Fruit fly (Drosophila melanogaster) whole organism, embryonic: ENCODE data around the gene Hsp110.

Experiments
- CG10543 ChIP-seq: fragments of 200-800 bp; sonication (Bioruptor generic); optimal IDR thresholded peaks from 3 replicates; lab custom pipeline; 2017; ENCODE audit warnings: missing biosample characterization, mild to moderate bottlenecking, missing genetic modification characterization, moderate library complexity
- CG11093 ChIP-seq: fragments of 200-800 bp; sonication (Bioruptor generic); IDR thresholded peaks from 3 replicates; pipeline ENCODE4 v1.3.6; 2022; ENCODE audit warnings: missing biosample characterization, missing genetic modification characterization
- CG11247 ChIP-seq: fragments of 200-800 bp; sonication (Bioruptor generic); IDR thresholded peaks from 2 replicates; pipeline ENCODE4 v1.3.6; 2022; ENCODE audit warnings: missing biosample characterization, missing genetic modification characterization
- CG13296 ChIP-seq: fragments of 200-800 bp; sonication (Bioruptor generic); optimal IDR thresholded peaks from 3 replicates; lab custom pipeline; 2018; ENCODE audit warnings: missing biosample characterization, mild to moderate bottlenecking, missing genetic modification characterization
- CG14667 ChIP-seq: fragments of 200-800 bp; sonication (Bioruptor generic); IDR thresholded peaks from 2 replicates; pipeline ENCODE4 v1.3.6; 2022; ENCODE audit warnings: missing biosample characterization, missing genetic modification characterization
- CG1529 ChIP-seq: fragments of 200-800 bp; sonication (Bioruptor generic); optimal IDR thresholded peaks from 3 replicates; lab custom pipeline; 2018; ENCODE audit warnings: missing biosample characterization, missing genetic modification characterization
- CG17361 ChIP-seq: fragments of 200-800 bp; sonication (Bioruptor generic); IDR thresholded peaks from 3 replicates; pipeline ENCODE4 v1.3.6; 2022; ENCODE audit warnings: missing biosample characterization, missing genetic modification characterization
- CG2678 ChIP-seq: fragments of 200-800 bp; sonication (Bioruptor generic); optimal IDR thresholded peaks from 3 replicates; lab custom pipeline; 2019; ENCODE audit warnings: missing biosample characterization, mild to moderate bottlenecking, missing genetic modification characterization, moderate library complexity
- CG2889 ChIP-seq: fragments of 200-800 bp; sonication (Bioruptor generic); IDR thresholded peaks from 3 replicates; pipeline ENCODE4 v1.3.6; 2022; ENCODE audit warnings: missing biosample characterization, missing genetic modification characterization
- CG3847 ChIP-seq: fragments of 200-800 bp; sonication (Bioruptor generic); IDR thresholded peaks from 2 replicates; pipeline ENCODE4 v1.3.6; 2022; ENCODE audit warnings: missing biosample characterization, missing genetic modification characterization
- CG6175 ChIP-seq: fragments of 200-800 bp; sonication (Bioruptor generic); IDR thresholded peaks from 3 replicates; pipeline ENCODE4 v1.3.6; 2022; ENCODE audit warnings: missing biosample characterization, missing genetic modification characterization
- CG7372 ChIP-seq: fragments of 200-800 bp; sonication (Bioruptor generic); IDR thresholded peaks from 2 replicates; pipeline ENCODE4 v1.3.6; 2022; ENCODE audit warnings: missing biosample characterization, missing genetic modification characterization
- CG9609 ChIP-seq: fragments of 200-800 bp; sonication (Bioruptor generic); optimal IDR thresholded peaks from 3 replicates; lab custom pipeline; 2016; ENCODE audit warnings: missing biosample characterization, missing genetic modification characterization
- CG9817 ChIP-seq: fragments of 200-800 bp; sonication (Bioruptor generic); optimal IDR thresholded peaks from 2 replicates; lab custom pipeline; 2018; ENCODE audit warnings: missing biosample characterization, mild to moderate bottlenecking, missing genetic modification characterization, moderate library complexity
- CrebB ChIP-seq: fragments of 200-800 bp; sonication (Bioruptor generic); optimal IDR thresholded peaks from 3 replicates; lab custom pipeline; 2018; ENCODE audit warnings: missing biosample characterization, mild to moderate bottlenecking, missing genetic modification characterization
- Dip3 ChIP-seq: fragments of 200-800 bp; sonication (Bioruptor generic); optimal IDR thresholded peaks from 3 replicates; lab custom pipeline; 2016; ENCODE audit warnings: missing biosample characterization, missing genetic modification characterization
- Lpt ChIP-seq: fragments of >200 bp; optimal IDR thresholded peaks from 2 replicates; lab custom pipeline; 2018; ENCODE audit warnings: missing biosample characterization, missing genetic modification characterization
- Meics ChIP-seq: fragments of 200-800 bp; sonication (Bioruptor generic); optimal IDR thresholded peaks from 2 replicates; lab custom pipeline; 2017; ENCODE audit warnings: missing biosample characterization, mild to moderate bottlenecking, missing genetic modification characterization
- NC2α ChIP-seq: fragments of 200-800 bp; sonication (Bioruptor generic); optimal IDR thresholded peaks from 2 replicates; lab custom pipeline; 2016; ENCODE audit warnings: missing biosample characterization, missing genetic modification characterization
- NFAT ChIP-seq: fragments of 200-800 bp; sonication (Bioruptor generic); IDR thresholded peaks from 2 replicates; pipeline ENCODE4 v1.3.6; 2022; ENCODE audit warnings: missing biosample characterization, missing genetic modification characterization
- NK7.1 ChIP-seq: fragments of 200-800 bp; sonication (Bioruptor generic); optimal IDR thresholded peaks from 3 replicates; lab custom pipeline; 2016; ENCODE audit warnings: missing biosample characterization, missing genetic modification characterization
- Nf-YB ChIP-seq: fragments of 200-800 bp; sonication (Bioruptor generic); optimal IDR thresholded peaks from 3 replicates; lab custom pipeline; 2019; ENCODE audit warnings: missing biosample characterization, mild to moderate bottlenecking, missing genetic modification characterization, moderate library complexity
- PHDP ChIP-seq: fragments of 200-800 bp; sonication (Bioruptor generic); optimal IDR thresholded peaks from 3 replicates; lab custom pipeline; 2018; ENCODE audit warnings: missing biosample characterization, mild to moderate bottlenecking, missing genetic modification characterization, moderate library complexity
- Rx ChIP-seq: fragments of 200-800 bp; sonication (Bioruptor generic); IDR thresholded peaks from 2 replicates; pipeline ENCODE4 v1.3.6; 2022; ENCODE audit warnings: missing biosample characterization, missing genetic modification characterization
- Sry-δ ChIP-seq: fragments of 200-800 bp; sonication (Bioruptor generic); optimal IDR thresholded peaks from 2 replicates; lab custom pipeline; 2016; ENCODE audit warnings: missing biosample characterization, missing genetic modification characterization
- Ssrp ChIP-seq: fragments of 200-800 bp; sonication (Bioruptor generic); optimal IDR thresholded peaks from 2 replicates; lab custom pipeline; 2018; ENCODE audit warnings: missing biosample characterization, mild to moderate bottlenecking, missing genetic modification characterization, moderate library complexity
- cato ChIP-seq: fragments of 200-800 bp; sonication (Bioruptor generic); optimal IDR thresholded peaks from 2 replicates; lab custom pipeline; 2016; ENCODE audit warnings: missing biosample characterization, missing genetic modification characterization, borderline replicate concordance
- crc ChIP-seq: fragments of 200-800 bp; sonication (Bioruptor generic); optimal IDR thresholded peaks from 2 replicates; lab custom pipeline; 2016; ENCODE audit warnings: missing biosample characterization, missing genetic modification characterization
- crol ChIP-seq: fragments of 200-800 bp; sonication (Bioruptor generic); IDR thresholded peaks from 2 replicates; pipeline ENCODE4 v1.3.6; 2022; ENCODE audit warnings: missing biosample characterization, missing genetic modification characterization
- cwo ChIP-seq: fragments of 200-800 bp; sonication (Bioruptor generic); optimal IDR thresholded peaks from 3 replicates; lab custom pipeline; 2017; ENCODE audit warnings: missing biosample characterization, missing genetic modification characterization, mild to moderate bottlenecking, moderate library complexity, missing genetic modification reagents
- dpn ChIP-seq, 2 experiments: fragments of 200-800 bp; sonication (Bioruptor generic); optimal IDR thresholded peaks; 3 replicates each; lab custom pipeline; 2016; ENCODE audit warnings: missing biosample characterization in 2 of 2, missing genetic modification characterization in 2 of 2
- emc ChIP-seq: fragments of 200-800 bp; sonication (Bioruptor generic); optimal IDR thresholded peaks from 2 replicates; lab custom pipeline; 2016; ENCODE audit warnings: missing biosample characterization, missing genetic modification characterization
- exex ChIP-seq: fragments of 200-800 bp; sonication (Bioruptor generic); optimal IDR thresholded peaks from 4 replicates; lab custom pipeline; 2018; ENCODE audit warnings: missing biosample characterization, mild to moderate bottlenecking, missing genetic modification characterization, moderate library complexity
- fu2 ChIP-seq: fragments of 200-800 bp; sonication (Bioruptor generic); optimal IDR thresholded peaks from 2 replicates; lab custom pipeline; 2016; ENCODE audit warnings: missing biosample characterization, missing genetic modification characterization
- gcm2 ChIP-seq: fragments of 200-800 bp; sonication (Bioruptor generic); optimal IDR thresholded peaks from 2 replicates; lab custom pipeline; 2016; ENCODE audit warnings: missing biosample characterization, missing genetic modification characterization
- jigr1 ChIP-seq: fragments of 200-800 bp; sonication (Bioruptor generic); IDR thresholded peaks from 3 replicates; pipeline ENCODE4 v1.3.6; 2022; ENCODE audit warnings: missing biosample characterization, missing genetic modification characterization
- kay ChIP-seq: fragments of 200-800 bp; sonication (Bioruptor generic); optimal IDR thresholded peaks from 2 replicates; lab custom pipeline; 2016; ENCODE audit warnings: missing biosample characterization, missing genetic modification characterization
- knrl ChIP-seq: fragments of 200-800 bp; sonication (Bioruptor generic); IDR thresholded peaks from 3 replicates; pipeline ENCODE4 v1.3.6; 2022; ENCODE audit warnings: missing biosample characterization, missing genetic modification characterization; ENCODE audit not compliant: partially characterized antibody
- lbe ChIP-seq: fragments of 200-800 bp; sonication (Bioruptor generic); optimal IDR thresholded peaks from 2 replicates; lab custom pipeline; 2016; ENCODE audit warnings: missing biosample characterization, mild to moderate bottlenecking, missing genetic modification characterization
- lola ChIP-seq, 3 experiments: fragments of >200 bp in 2 of 3; fragments of 200-800 bp in 1 of 3; sonication (Bioruptor generic) in 1 of 3; optimal IDR thresholded peaks; 2 replicates each; lab custom pipeline; 2017 to 2019; ENCODE audit warnings: missing biosample characterization in 3 of 3, missing genetic modification characterization in 3 of 3, mild to moderate bottlenecking in 1 of 3, moderate library complexity in 1 of 3
- lov ChIP-seq, 2 experiments: fragments of 200-800 bp in 1 of 2; fragments of >200 bp in 1 of 2; sonication (Bioruptor generic) in 1 of 2; IDR thresholded peaks in 1 of 2; optimal IDR thresholded peaks in 1 of 2; 2 replicates in 1 of 2; 3 replicates in 1 of 2; pipeline versions ENCODE4 v1.3.6 to Lab custom; 2017 to 2022; ENCODE audit warnings: missing biosample characterization in 1 of 2, missing genetic modification characterization in 1 of 2
- nerfin-2 ChIP-seq: fragments of 200-800 bp; sonication (Bioruptor generic); IDR thresholded peaks from 2 replicates; pipeline ENCODE4 v1.3.6; 2022; ENCODE audit warnings: missing biosample characterization, missing genetic modification characterization; ENCODE audit not compliant: partially characterized antibody
- prd ChIP-seq, 3 experiments: fragments of >200 bp in 2 of 3; fragments of 200-800 bp in 1 of 3; sonication (Bioruptor generic) in 1 of 3; optimal IDR thresholded peaks in 2 of 3; IDR thresholded peaks in 1 of 3; 2 replicates in 2 of 3; 3 replicates in 1 of 3; pipeline versions ENCODE4 v1.3.6 to Lab custom; 2017 to 2022; ENCODE audit warnings: missing biosample characterization in 1 of 3, missing genetic modification characterization in 1 of 3
- rib ChIP-seq: fragments of 200-800 bp; sonication (Bioruptor generic); IDR thresholded peaks from 2 replicates; pipeline ENCODE4 v1.3.6; 2022; ENCODE audit warnings: missing biosample characterization, missing genetic modification characterization
- sc ChIP-seq, 3 experiments: fragments of >200 bp in 2 of 3; fragments of 200-800 bp in 1 of 3; sonication (Bioruptor generic) in 1 of 3; optimal IDR thresholded peaks; 2 replicates in 2 of 3; 3 replicates in 1 of 3; lab custom pipeline; 2017; ENCODE audit warnings: mild to moderate bottlenecking in 1 of 3, missing biosample characterization in 1 of 3, missing genetic modification characterization in 1 of 3, missing genetic modification reagents in 1 of 3
- seq ChIP-seq: fragments of 200-800 bp; sonication (Bioruptor generic); IDR thresholded peaks from 2 replicates; pipeline ENCODE4 v1.3.6; 2022; ENCODE audit warnings: missing biosample characterization, missing genetic modification characterization
- sr ChIP-seq: fragments of 200-800 bp; sonication (Bioruptor generic); IDR thresholded peaks from 3 replicates; pipeline ENCODE4 v1.3.6; 2022; ENCODE audit warnings: missing biosample characterization, missing genetic modification characterization
- stc ChIP-seq: fragments of 200-800 bp; sonication (Bioruptor generic); IDR thresholded peaks from 2 replicates; pipeline ENCODE4 v1.3.6; 2022; ENCODE audit warnings: missing biosample characterization, missing genetic modification characterization

The Hsp110 gene

DNA sequence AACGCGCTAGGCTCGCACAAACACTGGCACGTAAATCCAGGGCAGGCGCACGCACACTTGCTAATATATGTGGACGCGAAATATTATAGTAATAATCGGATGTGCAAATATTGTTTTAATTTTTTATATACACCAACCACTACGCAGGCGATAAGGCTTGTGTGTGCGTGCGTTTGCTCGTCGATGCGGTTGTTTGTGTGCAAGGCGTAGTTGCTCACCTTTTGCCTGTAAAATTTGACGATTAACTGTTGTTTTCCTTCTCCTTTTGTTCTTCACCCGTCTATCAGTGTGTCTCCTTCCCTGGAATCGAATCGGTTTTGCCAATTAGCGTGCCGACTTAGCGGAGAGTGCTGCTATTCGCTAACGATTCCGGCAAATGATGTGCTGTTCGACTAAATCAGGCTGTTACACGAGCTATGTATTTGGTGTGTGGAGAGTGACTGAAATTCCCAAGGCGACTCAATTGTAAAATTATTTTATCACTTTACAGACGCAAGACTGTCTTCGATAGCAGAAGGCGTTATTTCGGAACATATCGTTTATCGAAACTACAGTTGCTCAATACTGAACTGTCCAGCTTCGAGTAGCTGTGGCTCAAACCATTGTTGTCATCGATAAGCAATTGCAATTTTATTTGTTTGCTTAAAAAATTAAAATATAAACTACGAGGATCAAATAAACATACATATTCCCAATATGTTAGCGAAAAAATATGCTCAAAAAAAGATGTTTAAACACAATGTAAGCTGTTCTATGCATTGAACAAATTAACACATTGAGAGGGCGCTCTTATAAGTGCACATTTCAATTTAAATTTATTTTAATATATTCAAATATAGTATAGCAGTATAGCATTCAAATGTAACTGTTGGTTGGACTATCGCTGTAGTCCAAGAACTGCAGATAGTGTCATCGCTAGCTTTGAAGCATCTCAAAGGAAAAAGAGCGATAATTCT, 5.4 kb upstream of the Hsp110 start, which contains the start of the genes CG6650 and endos (continued):
- no peak for TF ChIP-seq CG14667
- TF ChIP-seq rib (GFP tag; lab: Robert Waterston, UW): no peak
- TF ChIP-seq PHDP (tag; lab: Kevin White, UChicago): peak; percentile 42
- no peak for TF ChIP-seq gcm2
- peak; percentile 5 for TF ChIP-seq Dip3 (GFP tag; lab: Kevin White, UChicago)
- no peak for TF ChIP-seq fu2 (GFP tag; lab: Kevin White, UChicago)
- TF ChIP-seq CG7372 (GFP tag; lab: Robert Waterston, UW): no peak
- TF ChIP-seq lov (optimal IDR thresholded peaks at IDR 0.05; lab: Kevin White, UChicago): no peak
- TF ChIP-seq lov (GFP tag; IDR thresholded peaks at IDR 0.05; lab: Robert Waterston, UW): no peak
- TF ChIP-seq lola (GFP tag; optimal IDR thresholded peaks at IDR 0.05; lab: Kevin White, UChicago): peak in 1 of 3 experiments; percentile 54
- 0 out of 2 replicates have a peak, but pooled peaks have one; percentile 18 for TF ChIP-seq CG11247 (GFP tag; lab: Robert Waterston, UW)
- TF ChIP-seq CG11093: 0 out of 3 replicates have a peak, but pooled peaks have one; percentile 33
- TF ChIP-seq NK7.1 (GFP tag; lab: Kevin White, UChicago): no peak
- peak; percentile 47 for TF ChIP-seq lbe (GFP tag; lab: Kevin White, UChicago)
- no peak for TF ChIP-seq sc (optimal IDR thresholded peaks at IDR 0.05; lab: Kevin White, UChicago)
- TF ChIP-seq sc (GFP tag; optimal IDR thresholded peaks at IDR 0.05; lab: Kevin White, UChicago): no peak
- TF ChIP-seq crc (GFP tag; lab: Kevin White, UChicago): no peak
- TF ChIP-seq cato (GFP tag; lab: Kevin White, UChicago): no peak
- TF ChIP-seq CG10543 (GFP tag; lab: Kevin White, UChicago): peak; percentile 84
- TF ChIP-seq prd (optimal IDR thresholded peaks at IDR 0.05; lab: Kevin White, UChicago): no peak
- peak; percentile 44; the same call in 1 of the 3 replicates for TF ChIP-seq prd (GFP tag; IDR thresholded peaks at IDR 0.05; lab: Robert Waterston, UW)
- peak; percentile 30 for TF ChIP-seq Meics (GFP tag; lab: Kevin White, UChicago)
- TF ChIP-seq NC2α (GFP tag; lab: Kevin White, UChicago): no peak
- peak; percentile 38 for TF ChIP-seq CG3847 (GFP tag; lab: Robert Waterston, UW)
- TF ChIP-seq seq (GFP tag; lab: Robert Waterston, UW): no peak
- peak; percentile 48 for TF ChIP-seq CG9817
- no peak for TF ChIP-seq sr (GFP tag; lab: Robert Waterston, UW)
- peak; percentile 16 for TF ChIP-seq kay
- TF ChIP-seq CG2889 (GFP tag; lab: Robert Waterston, UW): no peak
- TF ChIP-seq Lpt: no peak
- TF ChIP-seq dpn (GFP tag; optimal IDR thresholded peaks at IDR 0.05; lab: Kevin White, UChicago): peak in 1 of 2 experiments; percentile 14
- TF ChIP-seq Sry-δ (GFP tag; lab: Kevin White, UChicago): peak; percentile 85
- peak; percentile 80 for TF ChIP-seq knrl (GFP tag; lab: Robert Waterston, UW)
- TF ChIP-seq CG1529 (GFP tag; lab: Kevin White, UChicago): no peak
- no peak for TF ChIP-seq CrebB (tag; lab: Kevin White, UChicago)
- TF ChIP-seq crol: no peak
- TF ChIP-seq Ssrp (tag; lab: Kevin White, UChicago): no peak

DNA sequence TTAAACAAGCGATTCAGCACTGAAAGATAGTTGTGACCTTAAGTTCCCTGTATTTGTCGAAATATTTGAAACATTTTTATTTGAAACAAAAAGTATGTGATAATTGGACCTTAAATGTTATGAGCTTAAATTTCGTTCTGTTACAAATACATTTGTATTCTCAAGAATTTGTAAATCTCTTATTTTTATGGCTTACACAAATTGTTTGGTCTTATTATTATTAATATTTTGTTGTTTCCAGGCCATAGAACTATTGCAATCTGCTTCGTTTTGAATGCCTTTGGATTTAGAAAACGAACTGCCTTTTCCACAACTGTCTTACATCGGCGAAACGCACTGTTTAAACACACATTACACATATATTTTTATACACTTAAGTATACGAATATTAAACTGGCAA, 2.3 kb upstream of the Hsp110 start, which contains the start of gene CG6661:
TSS of gene CG6661 (plus strand) at position 301 of the 400 bp plus-strand sequence.
- TF ChIP-seq cwo (GFP tag; lab: Kevin White, UChicago) (no peak), CG6175 (GFP tag; lab: Robert Waterston, UW) (no peak), CG17361 (GFP tag; lab: Robert Waterston, UW) (no peak), stc (no peak), nerfin-2 (GFP tag; lab: Robert Waterston, UW) (no peak), NFAT (no peak), CG9609 (GFP tag; lab: Kevin White, UChicago) (no peak), CG2678 (no peak), jigr1 (no peak), emc (GFP tag; lab: Kevin White, UChicago) (no peak), Meics (GFP tag; lab: Kevin White, UChicago) (no peak), Rx (GFP tag; lab: Robert Waterston, UW) (no peak), CG13296 (no peak), exex (tag; lab: Kevin White, UChicago) (no peak), Nf-YB (no peak)
- TF ChIP-seq, all 482 proteins: peak for 0
